Worm (Caenorhabditis elegans) whole organism, young adult: Measurements from ENCODE around the gene F13A7.11.

ENCODE experiments used
- Y56A3A.18 ChIP-seq: fragments of 200-800 bp; sonication (Bioruptor generic); IDR thresholded peaks from 2 replicates; pipeline ENCODE4 v1.3.6; 2022; ENCODE audit warnings: missing genetic modification reagents, missing genetic modification characterization, missing compliant biosample characterization
- egrh-3 ChIP-seq: fragments of 200-800 bp; sonication (Bioruptor generic); IDR thresholded peaks from 2 replicates; pipeline ENCODE4 v1.3.6; 2022; ENCODE audit warnings: missing genetic modification reagents, missing genetic modification characterization, missing compliant biosample characterization
- ets-4 ChIP-seq: fragments of 200-800 bp; sonication (Bioruptor generic); optimal IDR thresholded peaks from 2 replicates; lab custom pipeline; 2018; ENCODE audit warnings: mild to moderate bottlenecking, missing genetic modification characterization, missing compliant biosample characterization
- pha-4 ChIP-seq: fragments of 150-350 bp; sonication (generic microtip); optimal IDR thresholded peaks from 2 replicates; lab custom pipeline; 2014; ENCODE audit warnings: missing biosample characterization, missing genetic modification reagents, missing genetic modification characterization

DNA sequence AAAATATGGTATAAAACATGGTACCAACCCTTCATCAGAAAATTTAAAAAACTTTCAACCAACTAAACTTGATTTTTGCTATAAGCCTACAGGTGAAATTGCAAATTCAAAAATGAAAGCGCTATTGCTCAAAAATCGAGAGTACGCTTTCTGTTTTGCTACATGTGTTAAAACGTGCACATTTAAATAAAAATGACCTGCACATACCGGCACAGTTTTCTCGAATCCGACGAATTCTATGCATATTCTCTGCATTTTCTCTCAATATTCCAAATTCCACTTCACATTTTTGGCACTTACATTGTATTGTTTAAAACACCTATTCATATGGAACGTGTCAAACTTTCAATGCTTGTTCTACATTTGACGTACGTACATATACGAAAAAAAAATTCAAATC is 15.4 kb upstream of the F13A7.11 start, which contains the start of gene srh-145:
- TF ChIP-seq ets-4 (no peak), pha-4 (tag; lab: Kevin White, UChicago) (no peak), Y56A3A.18 (GFP tag; lab: Robert Waterston, UW) (no peak), egrh-3 (GFP tag; lab: Robert Waterston, UW) (no peak)
